Fruit fly (Drosophila melanogaster) whole organism: Measurements from ENCODE around the gene CG8563.

Experiments
- CG8478 ChIP-seq: fragments of >200 bp; optimal IDR thresholded peaks from 2 replicates; lab custom pipeline; 2018; ENCODE audit warnings: inconsistent platforms
- Dll ChIP-seq: fragments of >200 bp; optimal IDR thresholded peaks from 2 replicates; lab custom pipeline; 2017
- psq ChIP-seq: fragments of >200 bp; optimal IDR thresholded peaks from 2 replicates; lab custom pipeline; 2017
- usp ChIP-seq: fragments of >200 bp; optimal IDR thresholded peaks from 2 replicates; lab custom pipeline; 2017; ENCODE audit warnings: missing biosample characterization, missing genetic modification characterization, mixed read lengths

DNA sequence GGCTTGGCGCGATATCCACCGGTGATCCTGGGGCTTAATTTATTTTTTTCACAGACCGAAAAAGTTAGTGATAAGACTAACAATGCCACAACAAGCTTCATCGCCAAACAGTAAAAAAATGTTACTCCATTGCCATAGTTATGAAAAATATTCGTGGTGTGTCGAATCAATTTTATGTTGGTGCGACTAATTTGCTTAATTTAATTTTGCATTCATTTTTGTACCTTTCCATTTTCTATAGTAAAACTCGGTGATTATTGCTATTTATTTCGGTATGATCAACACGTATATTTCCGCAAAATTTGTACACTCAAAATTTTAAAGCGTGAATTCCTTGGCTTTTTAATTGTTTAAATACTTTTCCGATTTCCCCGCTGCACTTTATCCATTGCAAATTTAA is 50.1 kb downstream of the CG8563 start, which contains the start of gene sphinx2:
- TF ChIP-seq CG8478: no peak
- TF ChIP-seq psq: no peak
- no peak for TF ChIP-seq usp
- TF ChIP-seq Dll (lab: Kevin White, UChicago): no peak
